Fruit fly (Drosophila melanogaster) whole organism: ENCODE data around the gene wake.

Experiments
- CG8478 ChIP-seq: fragments of >200 bp; optimal IDR thresholded peaks from 2 replicates; lab custom pipeline; 2018; ENCODE audit warnings: inconsistent platforms
- Dll ChIP-seq: fragments of >200 bp; optimal IDR thresholded peaks from 2 replicates; lab custom pipeline; 2017
- pan ChIP-seq: fragments of >200 bp; optimal IDR thresholded peaks from 2 replicates; lab custom pipeline; 2017
- psq ChIP-seq: fragments of >200 bp; optimal IDR thresholded peaks from 2 replicates; lab custom pipeline; 2017

DNA sequence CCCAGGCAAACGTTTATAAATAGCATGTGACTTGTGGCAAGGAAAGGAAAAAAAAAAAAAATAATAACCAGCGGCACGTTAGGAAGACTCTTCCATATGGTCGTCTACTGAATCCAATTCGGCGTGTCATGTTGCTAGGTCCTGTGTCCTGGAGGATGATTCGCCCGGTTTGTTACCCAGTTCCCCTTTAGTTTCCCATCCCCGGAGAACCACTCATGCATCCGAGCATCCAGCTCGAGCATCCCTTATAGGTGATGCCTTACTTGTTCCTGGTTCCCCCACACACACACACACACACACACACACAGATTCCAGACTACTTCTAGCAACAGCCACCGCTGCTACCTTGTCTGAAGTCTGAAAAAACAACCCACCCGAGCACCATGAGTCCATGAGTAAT is 78.3 kb downstream of the wake start:
- TF ChIP-seq pan (lab: Kevin White, UChicago), result no peak
- no peak for TF ChIP-seq CG8478 (lab: Kevin White, UChicago)
- no peak for TF ChIP-seq psq (lab: Kevin White, UChicago)
- TF ChIP-seq Dll, result no peak
